Fruit fly (Drosophila melanogaster): ENCODE results near the gene CG32148.

The CG32148 gene

dm6 chr3L:15011638-15012335, 11.5 kb upstream of the CG32148 start (continued):
- peak in 1 of 2 experiments; percentile 78 for TF ChIP-seq Eip74EF (GFP tag; optimal IDR thresholded peaks at IDR 0.05)
- TF ChIP-seq gem (tag; optimal IDR thresholded peaks at IDR 0.05): peak; percentile 93
- peak; percentile 48 for TF ChIP-seq tio (GFP tag; optimal IDR thresholded peaks at IDR 0.05)
- TF ChIP-seq ara (GFP tag; IDR thresholded peaks at IDR 0.05): peak; percentile 68; the same call in 1 of the 2 replicates
- no peak for TF ChIP-seq wdn (GFP tag; IDR thresholded peaks at IDR 0.05)
- TF ChIP-seq CG11093 (GFP tag; IDR thresholded peaks at IDR 0.05): 0 out of 3 replicates have a peak, but pooled peaks have one; percentile 36
- peak; percentile 76 for TF ChIP-seq CG14441 (GFP tag; IDR thresholded peaks at IDR 0.05)
- TF ChIP-seq CG8359 (GFP tag; optimal IDR thresholded peaks at IDR 0.05; ENCODE audit: borderline replicate concordance): peak; percentile 14
- TF ChIP-seq CG11085 (GFP tag; IDR thresholded peaks at IDR 0.05): 0 out of 2 replicates have a peak, but pooled peaks have one; percentile 33
- TF ChIP-seq psq (GFP tag; optimal IDR thresholded peaks at IDR 0.05): peak; percentile 39
- TF ChIP-seq CG2129 (GFP tag; IDR thresholded peaks at IDR 0.05; ENCODE audit: partially characterized antibody): no peak
- peak; percentile 37; the same call in 1 of the 2 replicates for TF ChIP-seq CG6272 (GFP tag; IDR thresholded peaks at IDR 0.05)
- peak; percentile 65 for TF ChIP-seq sqz (GFP tag; optimal IDR thresholded peaks at IDR 0.05)
- no peak for TF ChIP-seq CG9797 (GFP tag; optimal IDR thresholded peaks at IDR 0.05)
- TF ChIP-seq nerfin-1 (tag; optimal IDR thresholded peaks at IDR 0.05): peak; percentile 74
- no peak for TF ChIP-seq hb (GFP tag; IDR thresholded peaks at IDR 0.05; ENCODE audit: partially characterized antibody)
- no peak for TF ChIP-seq z (GFP tag; IDR thresholded peaks at IDR 0.05)
- TF ChIP-seq zen2 (GFP tag; IDR thresholded peaks at IDR 0.05; ENCODE audit: partially characterized antibody): no peak
- TF ChIP-seq CG14050 (GFP tag; IDR thresholded peaks at IDR 0.05): peak; percentile 43; the same call in 1 of the 3 replicates
- TF ChIP-seq ro (GFP tag; IDR thresholded peaks at IDR 0.05): peak; percentile 9; the same call in 1 of the 2 replicates
- TF ChIP-seq toy (GFP tag; IDR thresholded peaks at IDR 0.05): no peak
- TF ChIP-seq disco-r (GFP tag; optimal IDR thresholded peaks at IDR 0.05): no peak
- TF ChIP-seq Ravus (GFP tag; IDR thresholded peaks at IDR 0.05): peak; percentile 23; the same call in 1 of the 2 replicates
- TF ChIP-seq esg (GFP tag; conservative IDR thresholded peaks at IDR 0.05): peak; percentile 66
- TF ChIP-seq NC2β (GFP tag; optimal IDR thresholded peaks at IDR 0.05): no peak
- TF ChIP-seq sd (tag; optimal IDR thresholded peaks at IDR 0.05): peak; percentile 39
- TF ChIP-seq Meics (GFP tag; optimal IDR thresholded peaks at IDR 0.05): peak; percentile 74
- TF ChIP-seq ind (GFP tag; optimal IDR thresholded peaks at IDR 0.05): peak; percentile 66
- no peak for TF ChIP-seq Sry-β (GFP tag; optimal IDR thresholded peaks at IDR 0.05)
- peak; percentile 58 for TF ChIP-seq CG5245 (GFP tag; optimal IDR thresholded peaks at IDR 0.05)
- TF ChIP-seq CG30403 (GFP tag; optimal IDR thresholded peaks at IDR 0.05): peak; percentile 81
- TF ChIP-seq Asciz (GFP tag; optimal IDR thresholded peaks at IDR 0.05): peak; percentile 78
- peak; percentile 35 for TF ChIP-seq caup (GFP tag; optimal IDR thresholded peaks at IDR 0.05; ENCODE audit: severe bottlenecking)
- no peak for TF ChIP-seq Dad (GFP tag; optimal IDR thresholded peaks at IDR 0.05)
- TF ChIP-seq C15 (GFP tag; IDR thresholded peaks at IDR 0.05): no peak
- no peak for TF ChIP-seq Gsc (GFP tag; IDR thresholded peaks at IDR 0.05)
- no peak for TF ChIP-seq chinmo (GFP tag; IDR thresholded peaks at IDR 0.05; ENCODE audit: partially characterized antibody)
- TF ChIP-seq nmo (GFP tag; optimal IDR thresholded peaks at IDR 0.05): peak; percentile 84
- TF ChIP-seq CG18764 (GFP tag; optimal IDR thresholded peaks at IDR 0.05): peak; percentile 48
- no peak for TF ChIP-seq cas (GFP tag; IDR thresholded peaks at IDR 0.05)
- peak; percentile 23 for TF ChIP-seq maf-S (GFP tag; optimal IDR thresholded peaks at IDR 0.05)
- no peak for TF ChIP-seq Neu2 (GFP tag; optimal IDR thresholded peaks at IDR 0.05; ENCODE audit: borderline replicate concordance)
- TF ChIP-seq Atf-2 (GFP tag; optimal IDR thresholded peaks at IDR 0.05): peak; percentile 16
- TF ChIP-seq CG32772 (GFP tag; IDR thresholded peaks at IDR 0.05): peak; percentile 64
- 0 out of 2 replicates have a peak, but pooled peaks have one; percentile 11 for TF ChIP-seq Rx (GFP tag; IDR thresholded peaks at IDR 0.05)
- TF ChIP-seq CG11504 (tag; optimal IDR thresholded peaks at IDR 0.05): peak; percentile 89
- peak; percentile 12 for TF ChIP-seq grn (GFP tag; optimal IDR thresholded peaks at IDR 0.05)
- TF ChIP-seq Ada2b (GFP tag; IDR thresholded peaks at IDR 0.05): peak; percentile 79
- peak; percentile 76; the same call in 2 of the 3 replicates for TF ChIP-seq zfh1 (GFP tag; IDR thresholded peaks at IDR 0.05)

Measured in whole organism, embryonic.